Worm (Caenorhabditis elegans): Measurements from ENCODE around the gene clec-258.
A peak's percentile ranks its signal among the peaks of the same experiment; 100 is the strongest.

clec-258 gene

ce11 chrV:19777227-19777626 lies 11.0 kb upstream of the clec-258 start, which contains the start of gene fbxa-118:
TSS of gene fbxa-118 (minus strand) at chrV:19777327.
- TF ChIP-seq atf-7 (tag; optimal IDR thresholded peaks at IDR 0.05), result no peak
- no peak for TF ChIP-seq egrh-3 (GFP tag; IDR thresholded peaks at IDR 0.05)

DNA sequence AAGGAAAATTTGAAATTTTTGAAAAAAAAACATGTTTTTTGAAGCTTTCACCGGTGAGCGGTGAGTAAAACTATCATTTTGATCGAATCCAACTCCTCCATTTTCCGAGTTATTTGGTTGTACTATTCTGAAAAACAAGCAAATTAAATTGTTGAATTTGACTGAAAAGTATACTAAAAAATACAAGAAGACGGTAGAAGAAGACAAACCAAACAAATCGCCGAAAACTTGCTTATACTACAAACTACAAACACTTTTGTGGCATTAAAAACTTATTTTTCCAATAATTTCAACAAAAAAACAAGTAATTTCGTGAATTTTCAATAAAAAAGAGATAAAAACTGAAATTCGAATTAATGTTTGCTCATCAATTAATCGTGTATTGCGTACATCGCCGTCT lies 9.6 kb upstream of the clec-258 start, which contains the start of gene fbxa-194:
TSS of gene fbxa-194 (minus strand) at position 101 of the 400 bp plus-strand sequence.
- TF ChIP-seq Y53G8AR.9 (GFP tag; conservative IDR thresholded peaks at IDR 0.05) (no peak), let-607 (tag; optimal IDR thresholded peaks at IDR 0.05) (no peak), lag-1 (GFP tag; IDR thresholded peaks at IDR 0.05) (no peak), F55B11.4 (tag; optimal IDR thresholded peaks at IDR 0.05; ENCODE audit: borderline replicate concordance, insufficient read depth) (no peak), efl-1 (GFP tag; optimal IDR thresholded peaks at IDR 0.05) (no peak), snpc-1.1 (tag; optimal IDR thresholded peaks at IDR 0.05; ENCODE audit: insufficient read depth) (no peak), lin-40 (tag; optimal IDR thresholded peaks at IDR 0.05) (no peak)

- no peak for TF ChIP-seq repo-1 (tag; optimal IDR thresholded peaks at IDR 0.05)
- peak; percentile 91 for TF ChIP-seq hsf-1 (GFP tag; IDR thresholded peaks at IDR 0.05)
Observed at ce11 chrV:19779220-19779619, 9.0 kb upstream of the clec-258 start.

ce11 chrV:19783829-19784228 lies 4.4 kb upstream of the clec-258 start, which contains the start of gene srt-45:
TSS of gene srt-45 (plus strand) at chrV:19784129.
- TF ChIP-seq akir-1 (GFP tag; optimal IDR thresholded peaks at IDR 0.05) (no peak), F57C9.4 (tag; optimal IDR thresholded peaks at IDR 0.05) (no peak), Y79H2A.3 (GFP tag; conservative IDR thresholded peaks at IDR 0.05) (no peak), F22D6.2 (tag; optimal IDR thresholded peaks at IDR 0.05) (no peak), snpc-1.3 (tag; optimal IDR thresholded peaks at IDR 0.05; ENCODE audit: insufficient read depth) (no peak), ceh-58 (GFP tag; IDR thresholded peaks at IDR 0.05) (no peak), F55B11.4 (tag; optimal IDR thresholded peaks at IDR 0.05; ENCODE audit: borderline replicate concordance, insufficient read depth) (no peak), repo-1 (tag; optimal IDR thresholded peaks at IDR 0.05) (no peak), lag-1 (GFP tag; IDR thresholded peaks at IDR 0.05) (no peak), T07F8.4 (tag; optimal IDR thresholded peaks at IDR 0.05) (no peak), lin-40 (tag; optimal IDR thresholded peaks at IDR 0.05) (no peak), Y95B8A.8 (GFP tag; IDR thresholded peaks at IDR 0.05) (no peak), ekl-4 (GFP tag; IDR thresholded peaks at IDR 0.05) (no peak)

- TF ChIP-seq Y67H2A.10 (GFP tag; conservative IDR thresholded peaks at IDR 0.05), result no peak
- TF ChIP-seq rec-8 (tag; optimal IDR thresholded peaks at IDR 0.05), result no peak
- TF ChIP-seq F57A8.1 (GFP tag; optimal IDR thresholded peaks at IDR 0.05), result no peak
- no peak for TF ChIP-seq nhr-179 (tag; optimal IDR thresholded peaks at IDR 0.05)
- TF ChIP-seq ceh-91 (GFP tag; IDR thresholded peaks at IDR 0.05), result no peak
- no peak for TF ChIP-seq F33H1.4 (GFP tag; IDR thresholded peaks at IDR 0.05)
- no peak for TF ChIP-seq hrde-1 (tag; optimal IDR thresholded peaks at IDR 0.05; ENCODE audit: borderline replicate concordance)
- TF ChIP-seq ztf-28 (GFP tag; IDR thresholded peaks at IDR 0.05), result no peak
- no peak for TF ChIP-seq lsy-27 (tag; optimal IDR thresholded peaks at IDR 0.05; ENCODE audit: borderline replicate concordance, insufficient read depth)
- no peak for TF ChIP-seq ekl-4 (GFP tag; IDR thresholded peaks at IDR 0.05)
- no peak for TF ChIP-seq zim-3 (tag; optimal IDR thresholded peaks at IDR 0.05)
- TF ChIP-seq attf-3 (GFP tag; conservative IDR thresholded peaks at IDR 0.05), result no peak
- TF ChIP-seq zfh-2 (GFP tag; conservative IDR thresholded peaks at IDR 0.05), result peak; percentile 82
- TF ChIP-seq attf-5 (GFP tag; optimal IDR thresholded peaks at IDR 0.05), result no peak
- TF ChIP-seq egrh-3 (GFP tag; IDR thresholded peaks at IDR 0.05), result peak; percentile 30; the same call in 1 of the 2 replicates
- TF ChIP-seq gei-17 (GFP tag; optimal IDR thresholded peaks at IDR 0.05), result no peak
- no peak for TF ChIP-seq nhr-80 (tag; optimal IDR thresholded peaks at IDR 0.05)
Observed at ce11 chrV:19790248-19790647, 2.0 kb downstream of the clec-258 start.

Measured in whole organism, young adult.